Worm (Caenorhabditis elegans) whole organism, young adult: Measurements from ENCODE around the gene Y36E3A.2.
"Not testable (repeated sequence)": the region's sequence is repeated elsewhere in the genome, so short reads cannot be mapped to it uniquely, and the experiment has no call there.

Experiments
- B0261.1 ChIP-seq: sonication (generic microtip); optimal IDR thresholded peaks from 2 replicates; lab custom pipeline; 2016; ENCODE audit warnings: mild to moderate bottlenecking, missing genetic modification characterization, moderate library complexity, missing compliant biosample characterization
- D2030.7 ChIP-seq: fragments of 200-800 bp; sonication (Bioruptor generic); IDR thresholded peaks from 2 replicates; pipeline ENCODE4 v1.3.6; 2022; ENCODE audit warnings: missing genetic modification reagents, missing genetic modification characterization, missing compliant biosample characterization
- F33H1.4 ChIP-seq: fragments of 200-800 bp; sonication (Bioruptor generic); IDR thresholded peaks from 2 replicates; pipeline ENCODE4 v1.3.6; 2022; ENCODE audit warnings: missing genetic modification reagents, missing genetic modification characterization, missing compliant biosample characterization
- F37B4.10 ChIP-seq: fragments of 200-800 bp; sonication (Bioruptor generic); IDR thresholded peaks from 2 replicates; pipeline ENCODE4 v1.3.6; 2022; ENCODE audit warnings: missing genetic modification characterization, missing compliant biosample characterization
- F39B2.1 ChIP-seq: fragments of 200-800 bp; sonication (Bioruptor generic); IDR thresholded peaks from 2 replicates; pipeline ENCODE4 v1.3.6; 2022; ENCODE audit warnings: missing genetic modification reagents, missing genetic modification characterization, missing compliant biosample characterization
- F49E8.2 ChIP-seq: sonication (generic microtip); optimal IDR thresholded peaks from 3 replicates; lab custom pipeline; 2017; ENCODE audit warnings: missing genetic modification characterization, mild to moderate bottlenecking, missing compliant biosample characterization, antibody characterized with exemption, moderate library complexity; ENCODE audit not compliant: insufficient read depth
- K11D2.4 ChIP-seq: fragments of 200-800 bp; sonication (Bioruptor generic); IDR thresholded peaks from 2 replicates; pipeline ENCODE4 v1.3.6; 2022; ENCODE audit warnings: missing genetic modification reagents, missing genetic modification characterization, missing compliant biosample characterization
- T26A5.8 ChIP-seq: sonication (generic microtip); optimal IDR thresholded peaks from 2 replicates; lab custom pipeline; 2016; ENCODE audit warnings: missing genetic modification characterization, missing compliant biosample characterization
- Y53G8AR.9 ChIP-seq: fragments of 200-800 bp; sonication (Bioruptor generic); conservative IDR thresholded peaks from 2 replicates; pipeline ENCODE4 v1.3.6; 2022; ENCODE audit warnings: missing genetic modification reagents, missing genetic modification characterization, missing compliant biosample characterization
- Y95B8A.8 ChIP-seq: fragments of 200-800 bp; sonication (Bioruptor generic); IDR thresholded peaks from 2 replicates; pipeline ENCODE4 v1.3.6; 2022; ENCODE audit warnings: missing genetic modification reagents, missing genetic modification characterization, missing compliant biosample characterization
- attf-6 ChIP-seq: fragments of 200-800 bp; sonication (Bioruptor generic); IDR thresholded peaks from 2 replicates; pipeline ENCODE4 v1.3.6; 2022; ENCODE audit warnings: missing genetic modification reagents, missing genetic modification characterization, missing compliant biosample characterization
- ceh-58 ChIP-seq: fragments of 200-800 bp; sonication (Bioruptor generic); IDR thresholded peaks from 2 replicates; pipeline ENCODE4 v1.3.6; 2022; ENCODE audit warnings: missing genetic modification characterization, missing compliant biosample characterization
- egl-18 ChIP-seq: fragments of 200-800 bp; sonication (Bioruptor generic); IDR thresholded peaks from 2 replicates; pipeline ENCODE4 v1.3.6; 2022; ENCODE audit warnings: missing genetic modification reagents, missing genetic modification characterization, missing compliant biosample characterization
- ets-4 ChIP-seq: fragments of 200-800 bp; sonication (Bioruptor generic); optimal IDR thresholded peaks from 2 replicates; lab custom pipeline; 2018; ENCODE audit warnings: mild to moderate bottlenecking, missing genetic modification characterization, missing compliant biosample characterization
- him-1 ChIP-seq: sonication (generic microtip); optimal IDR thresholded peaks from 2 replicates; lab custom pipeline; 2016; ENCODE audit warnings: missing genotype, missing genetic modification reagents, missing genetic modification characterization, missing compliant biosample characterization
- hmg-1.2 ChIP-seq: fragments of 200-800 bp; sonication (Bioruptor generic); IDR thresholded peaks from 2 replicates; pipeline ENCODE4 v1.3.6; 2022; ENCODE audit warnings: missing genetic modification reagents, missing genetic modification characterization, missing compliant biosample characterization
- hsf-1 ChIP-seq: fragments of 200-800 bp; sonication (Bioruptor generic); IDR thresholded peaks from 2 replicates; pipeline ENCODE4 v1.3.6; 2022; ENCODE audit warnings: missing genetic modification reagents, missing genetic modification characterization, missing compliant biosample characterization
- lin-35 ChIP-seq, 3 experiments: fragments of 150-350 bp in 2 of 3; sonication (generic microtip) in 1 of 3; optimal IDR thresholded peaks; 2 replicates each; lab custom pipeline; 2014 to 2018; ENCODE audit warnings: missing biosample characterization in 3 of 3, missing genetic modification characterization in 3 of 3, missing genetic modification reagents in 3 of 3
- lin-54 ChIP-seq: fragments of 200-800 bp; sonication (Bioruptor generic); optimal IDR thresholded peaks from 2 replicates; lab custom pipeline; 2018; ENCODE audit warnings: mild to moderate bottlenecking, missing genetic modification characterization, missing compliant biosample characterization
- lsl-1 ChIP-seq: fragments of 200-800 bp; sonication (Bioruptor generic); optimal IDR thresholded peaks from 2 replicates; lab custom pipeline; 2018; ENCODE audit warnings: mild to moderate bottlenecking, missing genetic modification characterization, moderate library complexity, missing compliant biosample characterization
- madf-3 ChIP-seq: fragments of 200-800 bp; sonication (Bioruptor generic); IDR thresholded peaks from 2 replicates; pipeline ENCODE4 v1.3.6; 2022; ENCODE audit warnings: missing genetic modification reagents, missing genetic modification characterization, missing compliant biosample characterization
- madf-6 ChIP-seq: fragments of 200-800 bp; sonication (Bioruptor generic); IDR thresholded peaks from 2 replicates; pipeline ENCODE4 v1.3.6; 2022; ENCODE audit warnings: missing genetic modification reagents, missing genetic modification characterization, missing compliant biosample characterization
- mcd-1 ChIP-seq: fragments of 200-800 bp; sonication (Bioruptor generic); IDR thresholded peaks from 2 replicates; pipeline ENCODE4 v1.3.6; 2022; ENCODE audit warnings: missing genetic modification reagents, missing genetic modification characterization, missing compliant biosample characterization
- mes-4 ChIP-seq: sonication (generic microtip); optimal IDR thresholded peaks from 2 replicates; lab custom pipeline; 2016; ENCODE audit warnings: missing genotype, missing genetic modification characterization, missing compliant biosample characterization
- mxl-1 ChIP-seq: sonication (generic microtip); optimal IDR thresholded peaks from 2 replicates; lab custom pipeline; 2016; ENCODE audit warnings: missing genetic modification characterization, missing compliant biosample characterization
- nhr-27 ChIP-seq: fragments of 200-800 bp; sonication (Bioruptor generic); optimal IDR thresholded peaks from 2 replicates; lab custom pipeline; 2018; ENCODE audit warnings: mild to moderate bottlenecking, missing genetic modification characterization, moderate library complexity, missing compliant biosample characterization
- pha-4 ChIP-seq: fragments of 150-350 bp; sonication (generic microtip); optimal IDR thresholded peaks from 2 replicates; lab custom pipeline; 2014; ENCODE audit warnings: missing biosample characterization, missing genetic modification reagents, missing genetic modification characterization
- rcor-1 ChIP-seq: fragments of 200-800 bp; sonication (Bioruptor generic); IDR thresholded peaks from 2 replicates; pipeline ENCODE4 v1.3.6; 2022; ENCODE audit warnings: missing genetic modification reagents, missing genetic modification characterization, missing compliant biosample characterization
- rpc-1 ChIP-seq, 2 experiments: fragments of 150-350 bp in 1 of 2; sonication (generic microtip) in 1 of 2; optimal IDR thresholded peaks; 2 replicates each; lab custom pipeline; 2014 to 2018; ENCODE audit warnings: missing biosample characterization in 1 of 2, missing genetic modification characterization in 1 of 2, missing genetic modification reagents in 1 of 2, missing genotype in 1 of 2
- snpc-1.1 ChIP-seq: sonication (generic microtip); optimal IDR thresholded peaks from 2 replicates; lab custom pipeline; 2017; ENCODE audit warnings: missing genetic modification characterization, mild to moderate bottlenecking, missing compliant biosample characterization, antibody characterized with exemption, moderate library complexity, missing genotype, missing genetic modification reagents; ENCODE audit not compliant: insufficient read depth
- snpc-3.4 ChIP-seq: sonication (generic microtip); optimal IDR thresholded peaks from 2 replicates; lab custom pipeline; 2017; ENCODE audit warnings: missing genetic modification characterization, mild to moderate bottlenecking, missing compliant biosample characterization, antibody characterized with exemption, moderate library complexity, missing genotype, missing genetic modification reagents
- sptf-2 ChIP-seq: fragments of 200-800 bp; sonication (Bioruptor generic); optimal IDR thresholded peaks from 2 replicates; lab custom pipeline; 2018; ENCODE audit warnings: mild to moderate bottlenecking, missing genetic modification characterization, missing compliant biosample characterization
- tbp1 ChIP-seq: fragments of 200-800 bp; sonication (Bioruptor generic); optimal IDR thresholded peaks from 2 replicates; lab custom pipeline; 2018; ENCODE audit warnings: mild to moderate bottlenecking, missing genetic modification characterization, missing compliant biosample characterization
- tlf-1 ChIP-seq: fragments of 200-800 bp; sonication (Bioruptor generic); optimal IDR thresholded peaks from 2 replicates; lab custom pipeline; 2018; ENCODE audit warnings: mild to moderate bottlenecking, missing genetic modification characterization, missing compliant biosample characterization
- unc-130 ChIP-seq: sonication (generic microtip); optimal IDR thresholded peaks from 2 replicates; lab custom pipeline; 2016; ENCODE audit warnings: missing genetic modification reagents, missing genetic modification characterization, missing compliant biosample characterization
- xnd-1 ChIP-seq: sonication (generic microtip); optimal IDR thresholded peaks from 2 replicates; lab custom pipeline; 2016; ENCODE audit warnings: missing genotype, missing genetic modification reagents, missing genetic modification characterization, missing compliant biosample characterization
- ztf-18 ChIP-seq: sonication (generic microtip); optimal IDR thresholded peaks from 2 replicates; lab custom pipeline; 2016; ENCODE audit warnings: missing genotype, mild to moderate bottlenecking, missing genetic modification characterization, missing compliant biosample characterization
- ztf-22 ChIP-seq: fragments of 200-800 bp; sonication (Bioruptor generic); optimal IDR thresholded peaks from 2 replicates; lab custom pipeline; 2018; ENCODE audit warnings: mild to moderate bottlenecking, missing genetic modification characterization, moderate library complexity, missing compliant biosample characterization
- ztf-28 ChIP-seq: fragments of 200-800 bp; sonication (Bioruptor generic); IDR thresholded peaks from 2 replicates; pipeline ENCODE4 v1.3.6; 2022; ENCODE audit warnings: missing genetic modification reagents, missing genetic modification characterization, missing compliant biosample characterization

The Y36E3A.2 gene

ce11 chrV:15388820-15389384 is 36.9 kb upstream of the Y36E3A.2 start, which contains the start of gene srh-170 (continued):
- TF ChIP-seq ztf-28 (0 out of 2 replicates have a peak, but pooled peaks have one; percentile 30), lin-54 (GFP tag; lab: Kevin White, UChicago) (peak; percentile 12), F37B4.10 (GFP tag; lab: Robert Waterston, UW) (no peak), attf-6 (no peak), ztf-22 (GFP tag; lab: Kevin White, UChicago) (no peak), xnd-1 (tag; lab: Kevin White, UChicago) (no peak), T26A5.8 (tag; lab: Kevin White, UChicago) (no peak), rpc-1 (optimal IDR thresholded peaks at IDR 0.05; lab: Kevin White, UChicago) (no peak), rpc-1 (tag; optimal IDR thresholded peaks at IDR 0.05; lab: Kevin White, UChicago) (no peak), mxl-1 (no peak), mes-4 (tag; lab: Kevin White, UChicago) (no peak), nhr-27 (tag; lab: Kevin White, UChicago) (no peak), ets-4 (GFP tag; lab: Kevin White, UChicago) (no peak)

ce11 chrV:15390599-15390998 is 35.2 kb upstream of the Y36E3A.2 start:
- TF ChIP-seq tbp1 (GFP tag; lab: Kevin White, UChicago) (peak; percentile 76), rpc-1 (tag; optimal IDR thresholded peaks at IDR 0.05; lab: Kevin White, UChicago) (peak; percentile 42), B0261.1 (tag; lab: Kevin White, UChicago) (peak; percentile 50)
- not testable (repeated sequence) for TF ChIP-seq rpc-1 (optimal IDR thresholded peaks at IDR 0.05; lab: Kevin White, UChicago)

ce11 chrV:15392064-15392463 is 33.8 kb upstream of the Y36E3A.2 start:
- TF ChIP-seq him-1 (tag; lab: Kevin White, UChicago) (no peak), madf-6 (GFP tag; lab: Robert Waterston, UW) (peak; percentile 11; the same call in 1 of the 2 replicates), hmg-1.2 (GFP tag; lab: Robert Waterston, UW) (0 out of 2 replicates have a peak, but pooled peaks have one; percentile 12), lsl-1 (GFP tag; lab: Kevin White, UChicago) (peak; percentile 62), ztf-18 (tag; lab: Kevin White, UChicago) (peak; percentile 73), mcd-1 (GFP tag; lab: Robert Waterston, UW) (peak; percentile 45; the same call in 1 of the 2 replicates), egl-18 (GFP tag; lab: Robert Waterston, UW) (no peak)

ce11 chrV:15394906-15395305 is 30.9 kb upstream of the Y36E3A.2 start, which contains the start of gene T06E6.1:
Gene T06E6.1, minus strand, starts transcription at chrV:15394961.
- TF ChIP-seq sptf-2 (GFP tag; lab: Kevin White, UChicago) (no peak), lin-54 (GFP tag; lab: Kevin White, UChicago) (peak; percentile 10)
- TF ChIP-seq, all 124 proteins: peak for 1

- TF ChIP-seq madf-3 = peak; percentile 89
- TF ChIP-seq ceh-58 = no peak
- 0 out of 2 replicates have a peak, but pooled peaks have one; percentile 24 for TF ChIP-seq Y53G8AR.9 (GFP tag; lab: Robert Waterston, UW)
- TF ChIP-seq K11D2.4 (GFP tag; lab: Robert Waterston, UW) = no peak
- TF ChIP-seq F33H1.4 (GFP tag; lab: Robert Waterston, UW) = peak; percentile 71
- TF ChIP-seq unc-130 (GFP tag; lab: Kevin White, UChicago) = peak; percentile 36
- peak; percentile 82 for TF ChIP-seq lsl-1 (GFP tag; lab: Kevin White, UChicago)
- TF ChIP-seq Y95B8A.8 (GFP tag; lab: Robert Waterston, UW) = peak; percentile 67; the same call in 1 of the 2 replicates
- TF ChIP-seq F39B2.1 = no peak
- peak; percentile 86 for TF ChIP-seq hsf-1 (GFP tag; lab: Robert Waterston, UW)
- TF ChIP-seq snpc-3.4 (tag; lab: Kevin White, UChicago) = peak; percentile 68
- peak; percentile 95 for TF ChIP-seq madf-6 (GFP tag; lab: Robert Waterston, UW)
- peak; percentile 48 for TF ChIP-seq tlf-1 (GFP tag; lab: Kevin White, UChicago)
- peak; percentile 91 for TF ChIP-seq D2030.7 (GFP tag; lab: Robert Waterston, UW)
- peak; percentile 80 for TF ChIP-seq F49E8.2 (tag; lab: Kevin White, UChicago)
- no peak for TF ChIP-seq pha-4 (tag; lab: Kevin White, UChicago)
- peak; percentile 53 for TF ChIP-seq tbp1 (GFP tag; lab: Kevin White, UChicago)
- TF ChIP-seq snpc-1.1 (tag; lab: Kevin White, UChicago) = no peak
- TF ChIP-seq mcd-1 (GFP tag; lab: Robert Waterston, UW) = peak; percentile 84
- peak in 1 of 3 experiments; percentile 69 for TF ChIP-seq lin-35 (GFP tag; optimal IDR thresholded peaks at IDR 0.05; lab: Kevin White, UChicago)
- TF ChIP-seq rcor-1 = peak; percentile 59; the same call in 1 of the 2 replicates
- peak; percentile 20 for TF ChIP-seq ztf-18 (tag; lab: Kevin White, UChicago)
Measured at ce11 chrV:15395347-15395746, 30.5 kb upstream of the Y36E3A.2 start, which contains the start of gene cyb-3. Gene cyb-3, plus strand, starts transcription at chrV:15395696.
